Worm (Caenorhabditis elegans) whole organism, L4 larva: Measurements from ENCODE around the gene pals-18.

Experiments
- F10B5.3 ChIP-seq: sonication (generic microtip); optimal IDR thresholded peaks from 2 replicates; lab custom pipeline; 2016; ENCODE audit warnings: mild to moderate bottlenecking, missing genetic modification characterization, missing compliant biosample characterization
- F44E2.7 ChIP-seq: fragments of 200-800 bp; sonication (Bioruptor generic); IDR thresholded peaks from 2 replicates; pipeline ENCODE4 v2.1.2; 2022; ENCODE audit warnings: missing genetic modification characterization, missing compliant biosample characterization
- T26A8.4 ChIP-seq: fragments of 200-800 bp; sonication (Bioruptor generic); IDR thresholded peaks from 2 replicates; pipeline ENCODE4 v1.3.6; 2022; ENCODE audit warnings: missing genetic modification characterization, missing compliant biosample characterization
- Y105C5A.15 ChIP-seq: fragments of 200-800 bp; sonication (Bioruptor generic); IDR thresholded peaks from 2 replicates; pipeline ENCODE4 v1.3.6; 2022; ENCODE audit warnings: missing genetic modification characterization, missing compliant biosample characterization
- Y5F2A.4 ChIP-seq: fragments of 200-800 bp; sonication (Bioruptor generic); optimal IDR thresholded peaks from 2 replicates; lab custom pipeline; 2018; ENCODE audit warnings: mild to moderate bottlenecking, missing genetic modification characterization, missing compliant biosample characterization
- Y75B8A.6 ChIP-seq: fragments of 200-800 bp; sonication (Bioruptor generic); IDR thresholded peaks from 2 replicates; pipeline ENCODE4 v1.3.6; 2022; ENCODE audit warnings: missing genetic modification reagents, missing genetic modification characterization, missing compliant biosample characterization
- ZK337.2 ChIP-seq: fragments of 200-800 bp; sonication (Bioruptor generic); IDR thresholded peaks from 2 replicates; pipeline ENCODE4 v1.3.6; 2022; ENCODE audit warnings: missing genetic modification reagents, missing genetic modification characterization, missing compliant biosample characterization
- aly-2 ChIP-seq: sonication (generic microtip); optimal IDR thresholded peaks from 2 replicates; lab custom pipeline; 2018; ENCODE audit warnings: missing biosample characterization, missing genetic modification characterization
- ama-1 ChIP-seq: fragments of 150-350 bp; optimal IDR thresholded peaks from 2 replicates; lab custom pipeline; 2014; ENCODE audit warnings: inconsistent platforms, mixed read lengths
- attf-4 ChIP-seq: sonication (generic microtip); optimal IDR thresholded peaks from 3 replicates; lab custom pipeline; 2017; ENCODE audit warnings: missing biosample characterization, missing genetic modification characterization
- ceh-44 ChIP-seq: fragments of 200-800 bp; sonication (Bioruptor generic); IDR thresholded peaks from 2 replicates; pipeline ENCODE4 v1.3.6; 2022; ENCODE audit warnings: missing genetic modification reagents, missing genetic modification characterization, missing compliant biosample characterization
- ces-1 ChIP-seq: fragments of 150-350 bp; sonication (generic microtip); optimal IDR thresholded peaks from 4 replicates; lab custom pipeline; 2014; ENCODE audit warnings: missing biosample characterization, missing genetic modification reagents, missing genetic modification characterization
- cey-2 ChIP-seq: sonication (generic microtip); optimal IDR thresholded peaks from 3 replicates; lab custom pipeline; 2017; ENCODE audit warnings: missing genetic modification characterization, mild to moderate bottlenecking, missing compliant biosample characterization, antibody characterized with exemption, borderline replicate concordance; ENCODE audit not compliant: insufficient read depth
- daf-12 ChIP-seq: fragments of 150-350 bp; optimal IDR thresholded peaks from 2 replicates; lab custom pipeline; 2014; ENCODE audit warnings: missing biosample characterization, missing genetic modification reagents, missing genetic modification characterization
- daf-16 ChIP-seq, 3 experiments: sonication (generic microtip); optimal IDR thresholded peaks; 2 replicates each; lab custom pipeline; 2016 to 2017; ENCODE audit warnings: missing genetic modification characterization in 3 of 3, missing genetic modification reagents in 3 of 3, mild to moderate bottlenecking in 2 of 3, missing compliant biosample characterization in 2 of 3, missing biosample characterization in 1 of 3, moderate library complexity in 1 of 3
- daf-8 ChIP-seq: fragments of 200-800 bp; sonication (Bioruptor generic); IDR thresholded peaks from 2 replicates; pipeline ENCODE4 v1.3.6; 2022; ENCODE audit warnings: missing genetic modification characterization, missing compliant biosample characterization
- dmd-6 ChIP-seq: fragments of 200-800 bp; sonication (Bioruptor generic); IDR thresholded peaks from 2 replicates; pipeline ENCODE4 v1.3.6; 2022; ENCODE audit warnings: missing genetic modification reagents, missing genetic modification characterization, missing compliant biosample characterization
- dpl-1 ChIP-seq: fragments of 150-350 bp; optimal IDR thresholded peaks from 2 replicates; lab custom pipeline; 2014; ENCODE audit warnings: missing biosample characterization, missing genetic modification reagents, missing genetic modification characterization
- duxl-1 ChIP-seq: sonication (generic microtip); optimal IDR thresholded peaks from 2 replicates; lab custom pipeline; 2016; ENCODE audit warnings: mild to moderate bottlenecking, missing genetic modification characterization, moderate library complexity, missing compliant biosample characterization; ENCODE audit not compliant: poor library complexity
- fkh-10 ChIP-seq: fragments of 150-350 bp; optimal IDR thresholded peaks from 2 replicates; lab custom pipeline; 2014; ENCODE audit warnings: missing biosample characterization, missing genetic modification reagents, missing genetic modification characterization
- fos-1 ChIP-seq: fragments of 150-350 bp; optimal IDR thresholded peaks from 2 replicates; lab custom pipeline; 2014; ENCODE audit warnings: missing biosample characterization, missing genetic modification characterization
- hlh-11 ChIP-seq: fragments of 200-800 bp; sonication (Bioruptor generic); optimal IDR thresholded peaks from 2 replicates; lab custom pipeline; 2018; ENCODE audit warnings: mild to moderate bottlenecking, missing genetic modification characterization, missing compliant biosample characterization
- hlh-30 ChIP-seq: sonication (generic microtip); optimal IDR thresholded peaks from 2 replicates; lab custom pipeline; 2017; ENCODE audit warnings: antibody characterized with exemption, mild to moderate bottlenecking, missing genetic modification characterization, missing compliant biosample characterization; ENCODE audit not compliant: insufficient read depth
- lin-13 ChIP-seq: fragments of 150-350 bp; optimal IDR thresholded peaks from 2 replicates; lab custom pipeline; 2014; ENCODE audit warnings: missing biosample characterization, missing genetic modification reagents, missing genetic modification characterization
- lin-15B ChIP-seq: fragments of 150-350 bp; sonication (generic microtip); optimal IDR thresholded peaks from 3 replicates; lab custom pipeline; 2014; ENCODE audit warnings: missing biosample characterization, missing genetic modification characterization
- lin-38 ChIP-seq: fragments of 200-800 bp; sonication (Bioruptor generic); IDR thresholded peaks from 2 replicates; pipeline ENCODE4 v1.3.6; 2022; ENCODE audit warnings: missing genetic modification reagents, missing genetic modification characterization, missing compliant biosample characterization
- madf-5 ChIP-seq, 2 experiments: fragments of 200-800 bp; sonication (Bioruptor generic); IDR thresholded peaks; 2 replicates each; pipeline ENCODE4 v1.3.6; 2022; ENCODE audit warnings: missing compliant biosample characterization in 2 of 2, missing genetic modification characterization in 2 of 2
- mdt-29 ChIP-seq: fragments of 200-800 bp; sonication (Bioruptor generic); IDR thresholded peaks from 2 replicates; pipeline ENCODE4 v1.3.6; 2022; ENCODE audit warnings: missing genetic modification reagents, missing genetic modification characterization, missing compliant biosample characterization
- mep-1 ChIP-seq: fragments of 150-350 bp; sonication (generic microtip); optimal IDR thresholded peaks from 3 replicates; lab custom pipeline; 2014; ENCODE audit warnings: missing biosample characterization, missing genetic modification characterization
- mes-2 ChIP-seq: sonication (generic microtip); optimal IDR thresholded peaks from 2 replicates; lab custom pipeline; 2016; ENCODE audit warnings: missing genotype, mild to moderate bottlenecking, missing genetic modification characterization, missing compliant biosample characterization; ENCODE audit not compliant: poor library complexity, severe bottlenecking
- nhr-11 ChIP-seq: fragments of 150-350 bp; optimal IDR thresholded peaks from 2 replicates; lab custom pipeline; 2014; ENCODE audit warnings: missing biosample characterization, missing genetic modification characterization
- nhr-237 ChIP-seq: sonication (generic microtip); optimal IDR thresholded peaks from 2 replicates; lab custom pipeline; 2017; ENCODE audit warnings: missing biosample characterization, missing genetic modification characterization
- nhr-28 ChIP-seq: fragments of 150-350 bp; optimal IDR thresholded peaks from 2 replicates; lab custom pipeline; 2014; ENCODE audit warnings: missing biosample characterization, missing genetic modification characterization
- nhr-42 ChIP-seq: fragments of 200-800 bp; sonication (Bioruptor generic); IDR thresholded peaks from 2 replicates; pipeline ENCODE4 v1.3.6; 2022; ENCODE audit warnings: missing genetic modification characterization, missing compliant biosample characterization
- nhr-77 ChIP-seq: fragments of 150-350 bp; optimal IDR thresholded peaks from 2 replicates; lab custom pipeline; 2014; ENCODE audit warnings: missing biosample characterization, missing genetic modification characterization
- pha-4 ChIP-seq, 2 experiments: fragments of 150-350 bp in 1 of 2; fragments of 200-800 bp in 1 of 2; sonication (Bioruptor generic) in 1 of 2; IDR thresholded peaks in 1 of 2; optimal IDR thresholded peaks in 1 of 2; 2 replicates each; pipeline versions ENCODE4 v1.3.6 to Lab custom; 2014 to 2022; ENCODE audit warnings: missing genetic modification characterization in 2 of 2, missing genetic modification reagents in 2 of 2, missing biosample characterization in 1 of 2, missing compliant biosample characterization in 1 of 2
- php-3 ChIP-seq: fragments of 200-800 bp; sonication (Bioruptor generic); IDR thresholded peaks from 2 replicates; pipeline ENCODE4 v1.3.6; 2022; ENCODE audit warnings: missing genetic modification reagents, missing genetic modification characterization, missing compliant biosample characterization
- pqm-1 ChIP-seq: sonication (generic microtip); optimal IDR thresholded peaks from 2 replicates; lab custom pipeline; 2017; ENCODE audit warnings: missing biosample characterization, missing genetic modification characterization
- rbr-2 ChIP-seq: sonication (generic microtip); optimal IDR thresholded peaks from 2 replicates; lab custom pipeline; 2016; ENCODE audit warnings: missing genotype, missing genetic modification characterization, missing compliant biosample characterization
- sdz-12 ChIP-seq: fragments of 200-800 bp; sonication (Bioruptor generic); optimal IDR thresholded peaks from 2 replicates; lab custom pipeline; 2018; ENCODE audit warnings: mild to moderate bottlenecking, missing genetic modification characterization, missing compliant biosample characterization
- set-16 ChIP-seq: fragments of 200-800 bp; sonication (Bioruptor generic); IDR thresholded peaks from 2 replicates; pipeline ENCODE4 v1.3.6; 2022; ENCODE audit warnings: missing genetic modification reagents, missing genetic modification characterization, missing compliant biosample characterization
- skn-1 ChIP-seq: fragments of 150-350 bp; optimal IDR thresholded peaks from 2 replicates; lab custom pipeline; 2014; ENCODE audit warnings: missing biosample characterization, missing genetic modification characterization
- snpc-1.2 ChIP-seq: fragments of 200-800 bp; sonication (Bioruptor generic); IDR thresholded peaks from 2 replicates; pipeline ENCODE4 v1.3.6; 2022; ENCODE audit warnings: missing genetic modification reagents, missing genetic modification characterization, missing compliant biosample characterization
- tag-97 ChIP-seq: fragments of 200-800 bp; sonication (Bioruptor generic); IDR thresholded peaks from 2 replicates; pipeline ENCODE4 v1.3.6; 2022; ENCODE audit warnings: missing genetic modification characterization, missing compliant biosample characterization
- tra-1 ChIP-seq: fragments of 200-800 bp; sonication (Bioruptor generic); IDR thresholded peaks from 2 replicates; pipeline ENCODE4 v1.3.6; 2022; ENCODE audit warnings: missing genetic modification reagents, missing genetic modification characterization, missing compliant biosample characterization
- unc-130 ChIP-seq: sonication (generic microtip); optimal IDR thresholded peaks from 2 replicates; lab custom pipeline; 2016; ENCODE audit warnings: missing genetic modification reagents, missing genetic modification characterization, missing compliant biosample characterization
- vab-7 ChIP-seq: fragments of 200-800 bp; sonication (Bioruptor generic); IDR thresholded peaks from 2 replicates; pipeline ENCODE4 v1.3.6; 2022; ENCODE audit warnings: missing genetic modification reagents, missing genetic modification characterization, missing compliant biosample characterization
- zag-1 ChIP-seq: fragments of 150-350 bp; optimal IDR thresholded peaks from 2 replicates; lab custom pipeline; 2014; ENCODE audit warnings: missing biosample characterization, missing genetic modification characterization
- zip-11 ChIP-seq: fragments of 200-800 bp; sonication (Bioruptor generic); IDR thresholded peaks from 2 replicates; pipeline ENCODE4 v1.3.6; 2022; ENCODE audit warnings: missing genetic modification characterization, missing compliant biosample characterization
- zip-2 ChIP-seq: fragments of 150-350 bp; optimal IDR thresholded peaks from 2 replicates; lab custom pipeline; 2014; ENCODE audit warnings: missing biosample characterization, missing genetic modification characterization
- ztf-11 ChIP-seq: fragments of 150-350 bp; optimal IDR thresholded peaks from 2 replicates; lab custom pipeline; 2014; ENCODE audit warnings: missing biosample characterization, missing genetic modification characterization

Gene pals-18

DNA sequence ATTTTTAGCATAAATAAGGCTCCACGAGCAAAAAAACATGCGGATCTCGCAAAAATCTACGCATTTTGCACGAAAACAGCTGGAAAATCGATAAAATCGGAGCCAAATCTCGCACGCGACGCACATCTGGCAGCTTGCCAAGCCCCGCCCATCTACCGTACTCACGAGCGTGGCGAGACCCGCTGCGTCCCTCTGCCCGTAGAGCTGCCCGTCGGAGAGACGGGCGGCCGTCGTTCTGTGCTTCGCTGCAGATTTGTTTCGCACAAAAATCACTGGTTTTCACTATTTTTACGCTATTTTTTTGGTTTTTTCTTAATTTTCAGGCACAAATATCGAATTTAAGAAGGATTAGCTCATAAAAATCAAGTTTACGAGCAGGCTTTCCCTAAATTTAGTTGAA is 15.5 kb downstream of the pals-18 start (continued):
- no peak for TF ChIP-seq cey-2
- peak; percentile 83 for TF ChIP-seq hlh-30
- TF ChIP-seq mdt-29, result peak; percentile 61
- peak; percentile 87 for TF ChIP-seq nhr-42 (GFP tag; lab: Robert Waterston, UW)
- no peak for TF ChIP-seq zag-1 (tag; lab: Kevin White, UChicago)
- TF ChIP-seq ama-1, result peak; percentile 95
- peak; percentile 87 for TF ChIP-seq nhr-77 (tag; lab: Kevin White, UChicago)
- peak; percentile 38 to 51 for TF ChIP-seq daf-16 (GFP tag; optimal IDR thresholded peaks at IDR 0.05; lab: Kevin White, UChicago)
- peak; percentile 48 for TF ChIP-seq daf-16 (tag; optimal IDR thresholded peaks at IDR 0.05; lab: Kevin White, UChicago)
- TF ChIP-seq vab-7 (GFP tag; lab: Robert Waterston, UW), result peak; percentile 45; the same call in 1 of the 2 replicates
- TF ChIP-seq pha-4 (GFP tag; IDR thresholded peaks at IDR 0.05; lab: Robert Waterston, UW), result peak; percentile 82
- TF ChIP-seq pha-4 (tag; optimal IDR thresholded peaks at IDR 0.05; lab: Kevin White, UChicago), result no peak
- peak; percentile 91 for TF ChIP-seq mep-1 (tag; lab: Kevin White, UChicago)
- TF ChIP-seq snpc-1.2, result peak; percentile 33; the same call in 1 of the 2 replicates
- peak; percentile 13 for TF ChIP-seq nhr-237 (tag; lab: Kevin White, UChicago)
- TF ChIP-seq fkh-10 (GFP tag; lab: Kevin White, UChicago), result peak; percentile 34
- TF ChIP-seq F44E2.7, result no peak
- 0 out of 4 replicates have a peak, but pooled peaks of 1 of the 2 experiments have one; percentile 34 for TF ChIP-seq madf-5 (GFP tag; IDR thresholded peaks at IDR 0.05; lab: Robert Waterston, UW)
- TF ChIP-seq sdz-12, result no peak
- no peak for TF ChIP-seq ztf-11 (tag; lab: Kevin White, UChicago)
- TF ChIP-seq attf-4 (tag; lab: Kevin White, UChicago), result no peak
- peak; percentile 84 for TF ChIP-seq T26A8.4 (GFP tag; lab: Robert Waterston, UW)
- no peak for TF ChIP-seq ces-1
- TF ChIP-seq zip-2, result no peak
- TF ChIP-seq nhr-11 (tag; lab: Kevin White, UChicago), result peak; percentile 91
- TF ChIP-seq lin-38 (GFP tag; lab: Robert Waterston, UW), result peak; percentile 89
- TF ChIP-seq php-3 (GFP tag; lab: Robert Waterston, UW), result peak; percentile 16; the same call in 1 of the 2 replicates
- TF ChIP-seq hlh-11, result peak; percentile 86
- peak; percentile 82 for TF ChIP-seq dmd-6
- TF ChIP-seq F10B5.3, result peak; percentile 68
- no peak for TF ChIP-seq Y5F2A.4 (GFP tag; lab: Kevin White, UChicago)
- peak; percentile 58 for TF ChIP-seq unc-130
- TF ChIP-seq set-16 (GFP tag; lab: Robert Waterston, UW), result peak; percentile 96
- TF ChIP-seq dpl-1 (GFP tag; lab: Kevin White, UChicago), result peak; percentile 77
- peak; percentile 76 for TF ChIP-seq ceh-44 (GFP tag; lab: Robert Waterston, UW)
- TF ChIP-seq lin-13 (GFP tag; lab: Kevin White, UChicago), result peak; percentile 78
- no peak for TF ChIP-seq daf-8
- TF ChIP-seq Y75B8A.6 (GFP tag; lab: Robert Waterston, UW), result no peak
- no peak for TF ChIP-seq zip-11 (GFP tag; lab: Robert Waterston, UW)
- peak; percentile 14 for TF ChIP-seq pqm-1
- peak; percentile 12 for TF ChIP-seq lin-15B (tag; lab: Kevin White, UChicago)
- peak; percentile 89 for TF ChIP-seq rbr-2 (tag; lab: Kevin White, UChicago)
- no peak for TF ChIP-seq daf-12
- peak; percentile 91 for TF ChIP-seq mes-2
- TF ChIP-seq skn-1 (tag; lab: Kevin White, UChicago), result no peak
- TF ChIP-seq nhr-28, result peak; percentile 64
- no peak for TF ChIP-seq tag-97
- no peak for TF ChIP-seq Y105C5A.15 (GFP tag; lab: Robert Waterston, UW)
- TF ChIP-seq aly-2 (tag; lab: Kevin White, UChicago), result no peak
- TF ChIP-seq duxl-1 (tag; lab: Kevin White, UChicago), result peak; percentile 79
- no peak for TF ChIP-seq fos-1 (tag; lab: Kevin White, UChicago)
- peak; percentile 74 for TF ChIP-seq tra-1 (GFP tag; lab: Robert Waterston, UW)
- no peak for TF ChIP-seq ZK337.2
